Worm (Caenorhabditis elegans) whole organism, mixed stage, embryonic: ENCODE measurements around the gene str-238.

ENCODE experiments used
- lsy-2 ChIP-seq: fragments of 150-350 bp; optimal IDR thresholded peaks from 2 replicates; lab custom pipeline; 2014; ENCODE audit warnings: missing biosample characterization, missing genetic modification characterization
- mep-1 ChIP-seq: fragments of 150-350 bp; optimal IDR thresholded peaks from 2 replicates; lab custom pipeline; 2017; ENCODE audit warnings: missing biosample characterization, missing genetic modification reagents, missing genetic modification characterization, inconsistent platforms
- pha-4 ChIP-seq: fragments of 150-350 bp; optimal IDR thresholded peaks from 2 replicates; lab custom pipeline; 2018; ENCODE audit warnings: missing biosample characterization, missing genetic modification reagents, missing genetic modification characterization
- snpc-4 ChIP-seq: fragments of 150-350 bp; optimal IDR thresholded peaks from 2 replicates; lab custom pipeline; 2014; ENCODE audit warnings: missing biosample characterization, missing genetic modification characterization
- unc-62 ChIP-seq: fragments of 150-350 bp; optimal IDR thresholded peaks from 2 replicates; lab custom pipeline; 2014; ENCODE audit warnings: missing biosample characterization, missing genetic modification reagents, missing genetic modification characterization
- ztf-11 ChIP-seq: fragments of 150-350 bp; optimal IDR thresholded peaks from 2 replicates; lab custom pipeline; 2014; ENCODE audit warnings: missing biosample characterization, missing genetic modification characterization

ce11 chrV:725807-726572, 38.8 kb upstream of the str-238 start:
- TF ChIP-seq unc-62 (GFP tag; lab: Kevin White, UChicago) = no peak
- TF ChIP-seq pha-4 (tag; lab: Kevin White, UChicago) = no peak
- TF ChIP-seq lsy-2 (tag; lab: Kevin White, UChicago) = no peak
- no peak for TF ChIP-seq snpc-4 (tag; lab: Kevin White, UChicago)
- TF ChIP-seq mep-1 (tag; lab: Kevin White, UChicago) = no peak
- no peak for TF ChIP-seq ztf-11
